Worm (Caenorhabditis elegans): ENCODE data around the gene unc-103.
A peak's percentile ranks its signal among the peaks of the same experiment; 100 is the strongest.

unc-103 gene

DNA sequence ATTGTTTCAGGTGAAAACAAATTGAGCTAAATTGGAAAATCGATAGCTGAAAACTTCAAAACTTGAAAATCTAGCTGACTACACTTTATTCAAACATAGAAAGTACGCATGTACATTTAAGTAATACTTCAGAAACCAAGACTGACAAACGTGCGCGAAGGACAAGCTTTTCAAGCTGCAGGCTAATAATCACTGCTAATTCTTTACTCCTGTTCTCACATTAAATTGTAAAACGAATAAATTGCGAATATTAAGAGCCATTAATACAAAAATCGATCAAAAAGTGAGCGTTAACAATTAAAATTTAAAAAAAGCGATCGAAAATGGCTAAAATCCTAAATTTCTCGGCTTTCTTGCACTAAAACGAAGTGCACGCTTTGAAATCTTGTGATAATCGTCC lies 28.1 kb upstream of the unc-103 start:
- TF ChIP-seq hlh-17 (GFP tag; optimal IDR thresholded peaks at IDR 0.05; ENCODE audit: borderline replicate concordance) = no peak
- no peak for TF ChIP-seq swsn-7 (tag; optimal IDR thresholded peaks at IDR 0.05)
- TF ChIP-seq nhr-19 (GFP tag; conservative IDR thresholded peaks at IDR 0.05) = no peak
- no peak for TF ChIP-seq lin-35 (GFP tag; optimal IDR thresholded peaks at IDR 0.05)
- no peak for TF ChIP-seq fkh-8 (tag; optimal IDR thresholded peaks at IDR 0.05)
- no peak for TF ChIP-seq rnt-1 (tag; optimal IDR thresholded peaks at IDR 0.05)
- no peak for TF ChIP-seq lsy-2 (tag; optimal IDR thresholded peaks at IDR 0.05)
- no peak for TF ChIP-seq unc-130 (tag; optimal IDR thresholded peaks at IDR 0.05)
- TF ChIP-seq mef-2 (tag; optimal IDR thresholded peaks at IDR 0.05) = no peak
- TF ChIP-seq ces-1 (GFP tag; optimal IDR thresholded peaks at IDR 0.05) = no peak
- no peak for TF ChIP-seq unc-62 (GFP tag; optimal IDR thresholded peaks at IDR 0.05)

DNA sequence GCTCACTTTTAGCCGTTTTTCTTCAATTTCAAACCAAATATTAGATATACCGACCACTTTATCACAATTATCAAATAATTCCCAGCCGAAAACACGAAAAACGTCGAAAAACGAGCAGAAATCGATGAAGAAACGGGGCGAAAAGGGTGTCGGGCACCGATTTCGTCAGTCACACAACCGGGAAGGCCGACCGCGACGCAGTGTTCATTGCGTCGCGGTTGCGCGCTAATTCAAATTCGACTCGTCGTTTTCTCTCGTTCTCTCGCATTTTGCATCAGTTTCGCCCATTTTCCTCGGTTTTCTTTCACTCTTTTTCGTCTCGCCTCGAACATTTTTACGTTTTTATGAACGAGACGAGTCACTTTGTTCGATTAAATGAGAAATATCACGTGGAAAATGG lies 27.6 kb upstream of the unc-103 start:
- TF ChIP-seq ceh-88 (GFP tag; IDR thresholded peaks at IDR 0.05) (no peak), lin-13 (GFP tag; optimal IDR thresholded peaks at IDR 0.05) (peak; percentile 84), pqm-1 (tag; optimal IDR thresholded peaks at IDR 0.05) (no peak), snpc-4 (tag; optimal IDR thresholded peaks at IDR 0.05) (peak; percentile 72), blmp-1 (tag; optimal IDR thresholded peaks at IDR 0.05) (peak; percentile 75), pax-3 (tag; optimal IDR thresholded peaks at IDR 0.05) (peak; percentile 44), C04F5.9 (tag; optimal IDR thresholded peaks at IDR 0.05) (no peak), snu-23 (GFP tag; optimal IDR thresholded peaks at IDR 0.05) (peak; percentile 71), mab-9 (GFP tag; IDR thresholded peaks at IDR 0.05) (no peak), nhr-84 (tag; optimal IDR thresholded peaks at IDR 0.05) (no peak), egl-13 (tag; optimal IDR thresholded peaks at IDR 0.05) (peak; percentile 28), swsn-7 (tag; optimal IDR thresholded peaks at IDR 0.05) (peak; percentile 62), hlh-17 (GFP tag; optimal IDR thresholded peaks at IDR 0.05; ENCODE audit: borderline replicate concordance) (no peak), lir-3 (tag; optimal IDR thresholded peaks at IDR 0.05; ENCODE audit: poor library complexity) (no peak), nhr-85 (tag) (no peak), aly-2 (tag; optimal IDR thresholded peaks at IDR 0.05) (no peak), rnt-1 (tag; optimal IDR thresholded peaks at IDR 0.05) (peak; percentile 53), fkh-4 (tag; optimal IDR thresholded peaks at IDR 0.05; ENCODE audit: borderline replicate concordance) (no peak), elt-2 (tag; optimal IDR thresholded peaks at IDR 0.05) (no peak), ceh-90 (tag; optimal IDR thresholded peaks at IDR 0.05) (no peak), nhr-237 (tag; optimal IDR thresholded peaks at IDR 0.05) (peak; percentile 5), mdl-1 (tag; optimal IDR thresholded peaks at IDR 0.05) (peak in 1 of 2 experiments; percentile 78), zag-1 (tag; optimal IDR thresholded peaks at IDR 0.05) (no peak), efl-3 (GFP tag; optimal IDR thresholded peaks at IDR 0.05) (no peak), skn-1 (tag; optimal IDR thresholded peaks at IDR 0.05) (peak; percentile 64), lin-15B (tag; optimal IDR thresholded peaks at IDR 0.05) (peak; percentile 97), ceh-63 (GFP tag; optimal IDR thresholded peaks at IDR 0.05) (no peak), tlp-1 (tag; optimal IDR thresholded peaks at IDR 0.05) (no peak), mef-2 (tag; optimal IDR thresholded peaks at IDR 0.05) (no peak), grh-1 (GFP tag; IDR thresholded peaks at IDR 0.05) (no peak), nhr-11 (tag; optimal IDR thresholded peaks at IDR 0.05) (no peak), hlh-4 (tag; optimal IDR thresholded peaks at IDR 0.05) (no peak), dpl-1 (GFP tag; optimal IDR thresholded peaks at IDR 0.05) (peak; percentile 85 to 90 (median 87)), lin-35 (GFP tag; optimal IDR thresholded peaks at IDR 0.05) (peak; percentile 92 to 94), nhr-12 (tag; optimal IDR thresholded peaks at IDR 0.05) (no peak), ztf-11 (tag; optimal IDR thresholded peaks at IDR 0.05) (no peak), unc-30 (tag; optimal IDR thresholded peaks at IDR 0.05) (no peak), unc-86 (tag; optimal IDR thresholded peaks at IDR 0.05) (no peak), unc-98 (GFP tag; IDR thresholded peaks at IDR 0.05) (no peak), sup-37 (GFP tag; optimal IDR thresholded peaks at IDR 0.05) (no peak), fos-1 (tag; optimal IDR thresholded peaks at IDR 0.05) (peak; percentile 57), ceh-8 (GFP tag; optimal IDR thresholded peaks at IDR 0.05) (no peak), lsy-2 (tag; optimal IDR thresholded peaks at IDR 0.05) (peak; percentile 58 to 89), ces-1 (GFP tag; optimal IDR thresholded peaks at IDR 0.05) (no peak), dsc-1 (tag; optimal IDR thresholded peaks at IDR 0.05) (peak; percentile 54), nhr-20 (tag; optimal IDR thresholded peaks at IDR 0.05) (peak; percentile 60), aha-1 (tag; optimal IDR thresholded peaks at IDR 0.05) (no peak)

Data from whole organism, L1 larva.